Worm (Caenorhabditis elegans) whole organism, late embryonic: ENCODE data around the gene ghi-1.
"Not testable (repeated sequence)": the region's sequence is repeated elsewhere in the genome, so short reads cannot be mapped to it uniquely, and the experiment has no call there.

ENCODE experiments used
- ceh-18 ChIP-seq: sonication (generic microtip); optimal IDR thresholded peaks from 2 replicates; lab custom pipeline; 2016; ENCODE audit warnings: missing genetic modification characterization, missing compliant biosample characterization
- pha-4 ChIP-seq: fragments of 150-350 bp; optimal IDR thresholded peaks from 2 replicates; lab custom pipeline; 2018; ENCODE audit warnings: missing biosample characterization, missing genetic modification reagents, missing genetic modification characterization
- unc-86 ChIP-seq: sonication (generic microtip); optimal IDR thresholded peaks from 2 replicates; lab custom pipeline; 2016; ENCODE audit warnings: missing genetic modification characterization, missing compliant biosample characterization

DNA sequence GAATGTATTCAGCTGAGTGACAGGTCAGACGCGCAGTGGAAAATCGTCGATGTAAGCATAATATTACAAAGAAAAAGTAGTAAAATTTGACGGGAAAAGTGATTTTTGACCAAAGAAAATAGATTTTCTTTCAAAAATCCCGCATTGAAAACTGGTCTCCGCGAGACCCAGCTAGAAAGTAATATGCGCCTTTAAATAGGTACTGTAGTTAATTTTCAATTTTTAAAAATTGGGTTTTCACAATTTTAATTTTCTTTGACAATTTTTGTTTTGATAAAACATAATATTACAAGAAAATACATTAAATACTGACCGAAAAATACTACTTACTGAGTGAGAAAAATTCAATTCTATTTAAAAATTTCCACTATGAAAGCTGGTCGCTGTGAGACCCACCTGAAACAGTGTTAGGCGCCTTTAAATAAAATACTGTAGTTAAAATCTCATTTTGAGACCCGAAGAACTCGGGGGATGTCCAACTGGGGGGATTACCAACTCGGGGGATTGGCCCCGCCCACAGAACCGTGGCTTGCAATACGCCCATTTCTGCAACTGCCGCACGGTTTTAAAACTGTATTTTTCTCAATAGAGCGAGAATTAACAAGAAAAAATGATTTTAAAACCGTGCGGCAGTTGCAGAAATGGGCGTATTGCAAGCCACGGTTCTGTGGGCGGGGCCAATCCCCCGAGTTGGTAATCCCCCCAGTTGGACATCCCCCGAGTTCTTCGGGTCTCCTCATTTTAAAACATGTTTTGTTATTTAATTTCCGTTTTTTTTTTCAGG is 48.8 kb downstream of the ghi-1 start, which contains the start of gene tars-1:
- not testable (repeated sequence) for TF ChIP-seq pha-4; unc-86; ceh-18 (tag; lab: Kevin White, UChicago)
